Fruit fly (Drosophila melanogaster) whole organism, embryonic: ENCODE measurements around the gene Ing5.

ENCODE experiments used
- Atf-2 ChIP-seq: fragments of 200-800 bp; sonication (Bioruptor generic); optimal IDR thresholded peaks from 2 replicates; lab custom pipeline; 2016; ENCODE audit warnings: missing biosample characterization, missing genetic modification characterization
- B-H1 ChIP-seq: fragments of 200-800 bp; sonication (Bioruptor generic); IDR thresholded peaks from 3 replicates; pipeline ENCODE4 v1.3.6; 2022; ENCODE audit warnings: missing biosample characterization, missing genetic modification characterization
- Bteb2 ChIP-seq: fragments of 200-800 bp; sonication (Bioruptor generic); optimal IDR thresholded peaks from 2 replicates; lab custom pipeline; 2016; ENCODE audit warnings: missing biosample characterization, missing genetic modification characterization
- CG10321 ChIP-seq: fragments of 200-800 bp; sonication (Bioruptor generic); IDR thresholded peaks from 2 replicates; pipeline ENCODE4 v1.3.6; 2022; ENCODE audit warnings: missing biosample characterization, missing genetic modification characterization
- CG11398 ChIP-seq: fragments of 200-800 bp; sonication (Bioruptor generic); optimal IDR thresholded peaks from 2 replicates; lab custom pipeline; 2016; ENCODE audit warnings: missing biosample characterization, missing genetic modification characterization
- CG15479 ChIP-seq: fragments of 200-800 bp; sonication (Bioruptor generic); optimal IDR thresholded peaks from 3 replicates; lab custom pipeline; 2019; ENCODE audit warnings: missing biosample characterization, mild to moderate bottlenecking, missing genetic modification characterization, moderate library complexity
- CG15601 ChIP-seq: fragments of 200-800 bp; sonication (Bioruptor generic); optimal IDR thresholded peaks from 3 replicates; lab custom pipeline; 2019; ENCODE audit warnings: missing biosample characterization, mild to moderate bottlenecking, missing genetic modification characterization, moderate library complexity
- CG17612 ChIP-seq: fragments of 200-800 bp; sonication (Bioruptor generic); IDR thresholded peaks from 2 replicates; pipeline ENCODE4 v1.3.6; 2022; ENCODE audit warnings: missing biosample characterization, missing genetic modification characterization
- CG18619 ChIP-seq: fragments of 200-800 bp; sonication (Bioruptor generic); optimal IDR thresholded peaks from 3 replicates; lab custom pipeline; 2017; ENCODE audit warnings: missing biosample characterization, mild to moderate bottlenecking, missing genetic modification characterization
- CG2120 ChIP-seq: fragments of 200-800 bp; sonication (Bioruptor generic); optimal IDR thresholded peaks from 3 replicates; lab custom pipeline; 2016; ENCODE audit warnings: missing biosample characterization, missing genetic modification characterization
- CG2199 ChIP-seq: fragments of 200-800 bp; sonication (Bioruptor generic); IDR thresholded peaks from 3 replicates; pipeline ENCODE4 v1.3.6; 2022; ENCODE audit warnings: missing biosample characterization, missing genetic modification characterization
- CG3726 ChIP-seq: fragments of 200-800 bp; sonication (Bioruptor generic); IDR thresholded peaks from 3 replicates; pipeline ENCODE4, ENCODE4 v1.3.6; 2022; ENCODE audit warnings: missing biosample characterization, missing genetic modification characterization
- CG4328 ChIP-seq: fragments of 200-800 bp; sonication (Bioruptor generic); optimal IDR thresholded peaks from 3 replicates; lab custom pipeline; 2017; ENCODE audit warnings: missing biosample characterization, missing genetic modification reagents, missing genetic modification characterization
- CG4360 ChIP-seq: fragments of 200-800 bp; sonication (Bioruptor generic); IDR thresholded peaks from 2 replicates; pipeline ENCODE4 v1.3.6; 2022; ENCODE audit warnings: missing biosample characterization, missing genetic modification characterization
- CG4424 ChIP-seq: fragments of 200-800 bp; sonication (Bioruptor generic); optimal IDR thresholded peaks from 3 replicates; lab custom pipeline; 2016; ENCODE audit warnings: missing biosample characterization, missing genetic modification characterization
- CG7839 ChIP-seq: fragments of 200-800 bp; sonication (Bioruptor generic); optimal IDR thresholded peaks from 3 replicates; lab custom pipeline; 2018; ENCODE audit warnings: missing biosample characterization, mild to moderate bottlenecking, missing genetic modification characterization, moderate library complexity
- CG8290 ChIP-seq, 3 experiments: fragments of 200-800 bp; sonication (Bioruptor generic); optimal IDR thresholded peaks; 2 replicates each; lab custom pipeline; 2016 to 2019; ENCODE audit warnings: missing biosample characterization in 3 of 3, missing genetic modification characterization in 3 of 3, mild to moderate bottlenecking in 2 of 3, moderate library complexity in 1 of 3
- CG8388 ChIP-seq: fragments of 200-800 bp; sonication (Bioruptor generic); optimal IDR thresholded peaks from 2 replicates; lab custom pipeline; 2019; ENCODE audit warnings: missing biosample characterization, mild to moderate bottlenecking, missing genetic modification characterization, moderate library complexity
- CG8478 ChIP-seq: fragments of >200 bp; optimal IDR thresholded peaks from 2 replicates; lab custom pipeline; 2018
- D19A ChIP-seq: fragments of 200-800 bp; optimal IDR thresholded peaks from 3 replicates; lab custom pipeline; 2019; ENCODE audit warnings: missing biosample characterization, mild to moderate bottlenecking, missing genetic modification characterization, moderate library complexity
- ERR ChIP-seq: fragments of 200-800 bp; sonication (Bioruptor generic); optimal IDR thresholded peaks from 2 replicates; lab custom pipeline; 2016; ENCODE audit warnings: missing biosample characterization, missing genetic modification characterization
- Fer1 ChIP-seq: fragments of 200-800 bp; sonication (Bioruptor generic); optimal IDR thresholded peaks from 2 replicates; lab custom pipeline; 2017; ENCODE audit warnings: missing biosample characterization, mild to moderate bottlenecking, missing genetic modification characterization
- HLH54F ChIP-seq: fragments of 200-800 bp; sonication (Bioruptor generic); optimal IDR thresholded peaks from 3 replicates; lab custom pipeline; 2016; ENCODE audit warnings: missing biosample characterization, missing genetic modification characterization
- HmgZ ChIP-seq: fragments of 200-800 bp; sonication (Bioruptor generic); optimal IDR thresholded peaks from 2 replicates; lab custom pipeline; 2018; ENCODE audit warnings: missing biosample characterization, mild to moderate bottlenecking, missing genetic modification characterization
- Jarid2 ChIP-seq: fragments of 200-800 bp; sonication (Bioruptor generic); optimal IDR thresholded peaks from 3 replicates; lab custom pipeline; 2017; ENCODE audit warnings: mild to moderate bottlenecking, missing biosample characterization, missing genetic modification reagents, missing genetic modification characterization
- Myb ChIP-seq: fragments of 200-800 bp; sonication (Bioruptor generic); optimal IDR thresholded peaks from 2 replicates; lab custom pipeline; 2016; ENCODE audit warnings: missing biosample characterization, missing genetic modification characterization
- NFAT ChIP-seq: fragments of 200-800 bp; sonication (Bioruptor generic); IDR thresholded peaks from 2 replicates; pipeline ENCODE4 v1.3.6; 2022; ENCODE audit warnings: missing biosample characterization, missing genetic modification characterization
- Neu2 ChIP-seq: fragments of 200-800 bp; sonication (Bioruptor generic); optimal IDR thresholded peaks from 3 replicates; lab custom pipeline; 2016; ENCODE audit warnings: missing biosample characterization, missing genetic modification characterization, borderline replicate concordance
- Nf-YA ChIP-seq: fragments of 200-800 bp; sonication (Bioruptor generic); IDR thresholded peaks from 2 replicates; pipeline ENCODE4 v1.3.6; 2022; ENCODE audit warnings: missing biosample characterization, missing genetic modification characterization
- Nf-YB ChIP-seq: fragments of 200-800 bp; sonication (Bioruptor generic); optimal IDR thresholded peaks from 3 replicates; lab custom pipeline; 2019; ENCODE audit warnings: missing biosample characterization, mild to moderate bottlenecking, missing genetic modification characterization, moderate library complexity
- Oli ChIP-seq: fragments of 200-800 bp; sonication (Bioruptor generic); optimal IDR thresholded peaks from 2 replicates; lab custom pipeline; 2018; ENCODE audit warnings: missing biosample characterization, mild to moderate bottlenecking, missing genetic modification characterization, moderate library complexity
- Poxn ChIP-seq: fragments of 200-800 bp; sonication (Bioruptor generic); IDR thresholded peaks from 2 replicates; pipeline ENCODE4 v1.3.6; 2022; ENCODE audit warnings: missing biosample characterization, missing genetic modification characterization
- Stat92E ChIP-seq, 3 experiments: fragments of >200 bp in 2 of 3; fragments of 200-800 bp in 1 of 3; sonication (Bioruptor generic) in 1 of 3; optimal IDR thresholded peaks; 2 replicates each; lab custom pipeline; 2017 to 2019; ENCODE audit warnings: missing biosample characterization in 3 of 3, missing genetic modification characterization in 3 of 3, mild to moderate bottlenecking in 1 of 3, moderate library complexity in 1 of 3
- Taf1 ChIP-seq: fragments of 200-800 bp; sonication (Bioruptor generic); IDR thresholded peaks from 2 replicates; pipeline ENCODE4 v1.3.6; 2022; ENCODE audit warnings: missing biosample characterization, missing genetic modification characterization
- Vsx1 ChIP-seq: fragments of 200-800 bp; sonication (Bioruptor generic); optimal IDR thresholded peaks from 2 replicates; lab custom pipeline; 2017; ENCODE audit warnings: missing biosample characterization, mild to moderate bottlenecking, missing genetic modification characterization, missing genetic modification reagents
- ab ChIP-seq: fragments of 200-800 bp; sonication (Bioruptor generic); optimal IDR thresholded peaks from 2 replicates; lab custom pipeline; 2016; ENCODE audit warnings: missing biosample characterization, missing genetic modification characterization
- cas ChIP-seq: fragments of 200-800 bp; sonication (Bioruptor generic); IDR thresholded peaks from 2 replicates; pipeline ENCODE4 v1.3.6; 2022; ENCODE audit warnings: missing biosample characterization, missing genetic modification characterization
- chif ChIP-seq, 2 experiments: fragments of 200-800 bp; sonication (Bioruptor generic); optimal IDR thresholded peaks; 3 replicates each; lab custom pipeline; 2016; ENCODE audit warnings: missing biosample characterization in 2 of 2, missing genetic modification characterization in 2 of 2
- chn ChIP-seq: fragments of 200-800 bp; sonication (Bioruptor generic); optimal IDR thresholded peaks from 2 replicates; lab custom pipeline; 2016; ENCODE audit warnings: missing biosample characterization, missing genetic modification characterization
- dati ChIP-seq: fragments of 200-800 bp; sonication (Bioruptor generic); IDR thresholded peaks from 2 replicates; pipeline ENCODE4 v1.3.6; 2022; ENCODE audit warnings: missing biosample characterization, missing genetic modification characterization
- dimm ChIP-seq: fragments of 200-800 bp; sonication (Bioruptor generic); IDR thresholded peaks from 2 replicates; pipeline ENCODE4 v1.3.6; 2022; ENCODE audit warnings: missing biosample characterization, missing genetic modification characterization
- ems ChIP-seq: fragments of 200-800 bp; sonication (Bioruptor generic); optimal IDR thresholded peaks from 3 replicates; lab custom pipeline; 2016; ENCODE audit warnings: missing biosample characterization, missing genetic modification characterization
- hbn ChIP-seq: fragments of 200-800 bp; sonication (Bioruptor generic); IDR thresholded peaks from 2 replicates; pipeline ENCODE4 v1.3.6; 2022; ENCODE audit warnings: missing biosample characterization, missing genetic modification characterization; ENCODE audit not compliant: partially characterized antibody
- hkb ChIP-seq, 2 experiments: fragments of 200-800 bp in 1 of 2; fragments of >200 bp in 1 of 2; sonication (Bioruptor generic) in 1 of 2; IDR thresholded peaks in 1 of 2; optimal IDR thresholded peaks in 1 of 2; 2 replicates each; pipeline versions ENCODE4 v1.3.6 to Lab custom; 2017 to 2022; ENCODE audit warnings: missing biosample characterization in 1 of 2, missing genetic modification characterization in 1 of 2
- pzg ChIP-seq: fragments of 200-800 bp; sonication (Bioruptor generic); optimal IDR thresholded peaks from 3 replicates; lab custom pipeline; 2018; ENCODE audit warnings: missing biosample characterization, mild to moderate bottlenecking, missing genetic modification characterization, moderate library complexity
- salm ChIP-seq: fragments of 200-800 bp; sonication (Bioruptor generic); optimal IDR thresholded peaks from 2 replicates; lab custom pipeline; 2018; ENCODE audit warnings: missing biosample characterization, mild to moderate bottlenecking, missing genetic modification characterization
- sens ChIP-seq: fragments of 200-800 bp; sonication (Bioruptor generic); peaks from one replicate; lab custom pipeline; 2016; ENCODE audit warnings: missing biosample characterization, missing genetic modification characterization
- shn ChIP-seq: fragments of 200-800 bp; sonication (Bioruptor generic); optimal IDR thresholded peaks from 3 replicates; lab custom pipeline; 2016; ENCODE audit warnings: missing biosample characterization, missing genetic modification characterization
- tap ChIP-seq: fragments of 200-800 bp; optimal IDR thresholded peaks from 3 replicates; lab custom pipeline; 2019; ENCODE audit warnings: missing biosample characterization, mild to moderate bottlenecking, missing genetic modification characterization, moderate library complexity
- unpg ChIP-seq: fragments of 200-800 bp; sonication (Bioruptor generic); optimal IDR thresholded peaks from 3 replicates; lab custom pipeline; 2018; ENCODE audit warnings: missing biosample characterization, mild to moderate bottlenecking, missing genetic modification characterization, moderate library complexity

The Ing5 gene

dm6 chr2L:13368940-13369339 is 18.2 kb downstream of the Ing5 start, which contains the start of gene CG31855 (continued):
- 0 out of 2 replicates have a peak, but pooled peaks have one; percentile 53 for TF ChIP-seq dimm (GFP tag; lab: Robert Waterston, UW)
- peak; percentile 72 for TF ChIP-seq CG8388 (GFP tag; lab: Kevin White, UChicago)
- no peak for TF ChIP-seq hbn (GFP tag; lab: Robert Waterston, UW)
- TF ChIP-seq B-H1 (GFP tag; lab: Robert Waterston, UW): peak; percentile 19; the same call in 1 of the 3 replicates
- peak; percentile 78 for TF ChIP-seq CG18619 (GFP tag; lab: Kevin White, UChicago)
- TF ChIP-seq CG4328 (GFP tag; lab: Kevin White, UChicago): peak; percentile 80
- TF ChIP-seq Jarid2 (GFP tag; lab: Kevin White, UChicago): no peak
- 0 out of 2 replicates have a peak, but pooled peaks have one; percentile 21 for TF ChIP-seq CG10321 (GFP tag; lab: Robert Waterston, UW)
- TF ChIP-seq cas (GFP tag; lab: Robert Waterston, UW): peak; percentile 84
- peak; percentile 59 for TF ChIP-seq ab (GFP tag; lab: Kevin White, UChicago)
- TF ChIP-seq CG2199 (GFP tag; lab: Robert Waterston, UW): no peak
- TF ChIP-seq unpg (GFP tag; lab: Kevin White, UChicago): peak; percentile 81
- TF ChIP-seq CG15601 (tag; lab: Kevin White, UChicago): peak; percentile 73
- TF ChIP-seq CG8478 (lab: Kevin White, UChicago): no peak
- peak; percentile 56 for TF ChIP-seq D19A (tag; lab: Kevin White, UChicago)
- TF ChIP-seq hkb (optimal IDR thresholded peaks at IDR 0.05; lab: Kevin White, UChicago): no peak
- TF ChIP-seq hkb (GFP tag; IDR thresholded peaks at IDR 0.05; lab: Robert Waterston, UW): peak; percentile 79
- peak; percentile 52; the same call in 1 of the 3 replicates for TF ChIP-seq CG3726 (GFP tag; lab: Robert Waterston, UW)
- no peak for TF ChIP-seq CG11398 (GFP tag; lab: Kevin White, UChicago)
- peak; percentile 36 for TF ChIP-seq Vsx1 (GFP tag; lab: Kevin White, UChicago)
- peak; percentile 50 for TF ChIP-seq shn (GFP tag; lab: Kevin White, UChicago)
- TF ChIP-seq Taf1 (GFP tag; lab: Robert Waterston, UW): peak; percentile 77
- TF ChIP-seq dati (GFP tag; lab: Robert Waterston, UW): no peak
- TF ChIP-seq Nf-YA (GFP tag; lab: Robert Waterston, UW): peak; percentile 62
- TF ChIP-seq Myb: peak; percentile 65
- TF ChIP-seq NFAT: peak; percentile 94
- TF ChIP-seq CG4360 (GFP tag; lab: Robert Waterston, UW): no peak
- TF ChIP-seq CG4424 (GFP tag; lab: Kevin White, UChicago): peak; percentile 86
- peak; percentile 85 for TF ChIP-seq HmgZ
- TF ChIP-seq HLH54F (GFP tag; lab: Kevin White, UChicago): peak; percentile 74
- TF ChIP-seq Stat92E (GFP tag; optimal IDR thresholded peaks at IDR 0.05; lab: Kevin White, UChicago): no peak
- TF ChIP-seq CG17612 (GFP tag; lab: Robert Waterston, UW): peak; percentile 39
- peak; percentile 63 for TF ChIP-seq Oli (tag; lab: Kevin White, UChicago)
- TF ChIP-seq CG2120 (GFP tag; lab: Kevin White, UChicago): peak; percentile 91
- peak; percentile 38 for TF ChIP-seq Nf-YB (GFP tag; lab: Kevin White, UChicago)
- peak; percentile 63 for TF ChIP-seq pzg (GFP tag; lab: Kevin White, UChicago)
- TF ChIP-seq chif (GFP tag; optimal IDR thresholded peaks at IDR 0.05; lab: Kevin White, UChicago): peak; percentile 66 to 73
- peak; percentile 87 for TF ChIP-seq chn (GFP tag; lab: Kevin White, UChicago)
- peak; percentile 85 for TF ChIP-seq Fer1
- peak; percentile 66 for TF ChIP-seq tap (tag; lab: Kevin White, UChicago)
- TF ChIP-seq CG7839 (tag; lab: Kevin White, UChicago): peak; percentile 82
- no peak for TF ChIP-seq CG15479
- TF ChIP-seq ERR: peak; percentile 29
- no peak for TF ChIP-seq Neu2 (GFP tag; lab: Kevin White, UChicago)
- TF ChIP-seq Bteb2: peak; percentile 80
- peak; percentile 96 for TF ChIP-seq sens (GFP tag; lab: Kevin White, UChicago)
- TF ChIP-seq Poxn (GFP tag; lab: Robert Waterston, UW): peak; percentile 41; the same call in 1 of the 2 replicates
- peak; percentile 54 for TF ChIP-seq Atf-2 (GFP tag; lab: Kevin White, UChicago)
- peak; percentile 72 for TF ChIP-seq CG8290 (GFP tag; optimal IDR thresholded peaks at IDR 0.05; lab: Kevin White, UChicago)
- TF ChIP-seq CG8290 (tag; optimal IDR thresholded peaks at IDR 0.05; lab: Kevin White, UChicago): no peak
- peak; percentile 36 for TF ChIP-seq salm (tag; lab: Kevin White, UChicago)
- TF ChIP-seq ems (GFP tag; lab: Kevin White, UChicago): peak; percentile 86
